Worm (Caenorhabditis elegans) whole organism, L1 larva: ENCODE measurements around the gene srj-50.
A peak's percentile ranks its signal among the peaks of the same experiment; 100 is the strongest.

Source experiments
- fos-1 ChIP-seq: fragments of 150-350 bp; optimal IDR thresholded peaks from 2 replicates; lab custom pipeline; 2014; ENCODE audit warnings: missing biosample characterization, missing genetic modification characterization
- hlh-4 ChIP-seq: sonication (generic microtip); optimal IDR thresholded peaks from 2 replicates; lab custom pipeline; 2016; ENCODE audit warnings: mild to moderate bottlenecking, missing genetic modification characterization, missing compliant biosample characterization
- jun-1 ChIP-seq: fragments of 150-350 bp; optimal IDR thresholded peaks from 2 replicates; lab custom pipeline; 2014; ENCODE audit warnings: missing biosample characterization, missing genetic modification reagents, missing genetic modification characterization
- lin-13 ChIP-seq: fragments of 150-350 bp; optimal IDR thresholded peaks from 2 replicates; lab custom pipeline; 2014; ENCODE audit warnings: missing biosample characterization, missing genetic modification reagents, missing genetic modification characterization
- mab-9 ChIP-seq: fragments of 200-800 bp; sonication (Bioruptor generic); IDR thresholded peaks from 2 replicates; pipeline ENCODE4 v1.3.6; 2022; ENCODE audit warnings: missing genetic modification reagents, missing genetic modification characterization, missing compliant biosample characterization
- nhr-11 ChIP-seq: fragments of 150-350 bp; optimal IDR thresholded peaks from 2 replicates; lab custom pipeline; 2014; ENCODE audit warnings: missing biosample characterization, missing genetic modification characterization
- nhr-20 ChIP-seq: sonication (generic microtip); optimal IDR thresholded peaks from 2 replicates; lab custom pipeline; 2016; ENCODE audit warnings: mild to moderate bottlenecking, missing genetic modification characterization, missing compliant biosample characterization
- nhr-76 ChIP-seq: sonication (generic microtip); optimal IDR thresholded peaks from 2 replicates; lab custom pipeline; 2017; ENCODE audit warnings: missing biosample characterization, missing genetic modification characterization
- nhr-77 ChIP-seq: fragments of 150-350 bp; optimal IDR thresholded peaks from 2 replicates; lab custom pipeline; 2014; ENCODE audit warnings: missing biosample characterization, missing genetic modification characterization
- rnt-1 ChIP-seq: sonication (generic microtip); optimal IDR thresholded peaks from 2 replicates; lab custom pipeline; 2016; ENCODE audit warnings: mild to moderate bottlenecking, missing genetic modification characterization, moderate library complexity, missing compliant biosample characterization
- tbx-2 ChIP-seq: sonication (generic microtip); optimal IDR thresholded peaks from 2 replicates; lab custom pipeline; 2016; ENCODE audit warnings: missing genetic modification characterization, missing compliant biosample characterization

DNA sequence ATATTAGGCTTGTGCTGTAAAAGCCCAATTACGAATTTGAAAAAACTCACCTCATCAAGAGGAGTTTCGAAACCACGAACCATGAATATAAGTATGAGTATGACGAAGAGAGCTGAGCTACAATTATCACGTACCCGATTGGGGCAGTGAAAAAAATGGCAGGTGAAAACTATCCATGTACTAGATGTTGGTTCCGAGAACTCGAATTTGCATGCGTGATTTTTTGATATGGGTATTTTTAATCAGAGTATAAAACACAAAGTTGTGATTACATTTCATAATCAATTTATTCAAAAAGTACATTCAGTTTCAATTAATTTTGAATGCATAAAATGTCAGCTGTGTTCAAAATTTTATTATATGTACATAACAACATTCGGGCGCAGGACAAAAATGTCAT, 18.9 kb upstream of the srj-50 start, which contains the start of gene F54E2.9:
- no peak for TF ChIP-seq lin-13
- no peak for TF ChIP-seq jun-1 (tag; lab: Kevin White, UChicago)
- no peak for TF ChIP-seq nhr-76 (tag; lab: Kevin White, UChicago)
- TF ChIP-seq fos-1: no peak
- TF ChIP-seq rnt-1 (tag; lab: Kevin White, UChicago): no peak
- peak; percentile 82 for TF ChIP-seq hlh-4 (tag; lab: Kevin White, UChicago)
- TF ChIP-seq nhr-20 (tag; lab: Kevin White, UChicago): no peak
- TF ChIP-seq tbx-2: no peak
- TF ChIP-seq nhr-77 (tag; lab: Kevin White, UChicago): no peak
- no peak for TF ChIP-seq mab-9 (GFP tag; lab: Robert Waterston, UW)
- no peak for TF ChIP-seq nhr-11
